Fruit fly (Drosophila melanogaster): ENCODE measurements around the gene nAChRbeta3.

Gene nAChRbeta3

DNA sequence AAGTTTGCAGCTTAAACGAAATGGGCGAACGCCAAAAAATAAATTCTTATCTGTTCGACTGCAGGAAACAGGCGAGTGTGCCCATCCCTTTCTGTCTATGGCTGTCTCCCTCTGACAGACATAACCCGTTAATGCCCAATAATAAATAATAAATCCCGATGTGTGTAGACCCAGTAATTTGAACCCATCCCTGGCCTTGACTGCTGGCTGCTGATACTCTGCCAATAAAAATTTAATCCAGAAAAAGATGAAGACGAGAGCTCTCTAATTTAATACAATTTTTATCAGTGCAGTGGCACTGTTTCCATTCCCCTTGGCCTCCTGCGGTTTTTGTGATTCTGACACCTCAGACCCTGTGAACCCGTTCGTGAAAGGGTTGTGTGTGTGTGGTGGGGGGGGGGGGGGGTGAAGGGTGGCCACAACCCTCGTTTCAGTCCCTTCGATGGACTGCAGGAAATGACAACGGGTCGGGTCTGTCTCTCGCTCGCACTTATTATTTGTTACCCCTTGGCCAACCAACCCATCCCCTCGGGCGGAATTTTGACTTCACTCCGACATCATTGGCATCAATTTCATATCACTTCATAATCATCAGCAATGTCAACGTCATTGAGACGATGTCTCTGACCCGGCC is 19.3 kb upstream of the nAChRbeta3 start (continued):
- TF ChIP-seq CG3726 (GFP tag; IDR thresholded peaks at IDR 0.05) = no peak
- peak; percentile 35 for TF ChIP-seq kni (GFP tag; optimal IDR thresholded peaks at IDR 0.05)
- TF ChIP-seq CG12104 (GFP tag; optimal IDR thresholded peaks at IDR 0.05) = no peak
- TF ChIP-seq Kr (GFP tag; optimal IDR thresholded peaks at IDR 0.05) = peak; percentile 61
- TF ChIP-seq Atf6 (GFP tag; IDR thresholded peaks at IDR 0.05) = no peak
- TF ChIP-seq CG7372 (GFP tag; IDR thresholded peaks at IDR 0.05) = no peak
- no peak for TF ChIP-seq Six4 (GFP tag; optimal IDR thresholded peaks at IDR 0.05)
- 0 out of 2 replicates have a peak, but pooled peaks have one; percentile 25 for TF ChIP-seq seq (GFP tag; IDR thresholded peaks at IDR 0.05)
- peak; percentile 75 for TF ChIP-seq sens (GFP tag)
- TF ChIP-seq pros (GFP tag; optimal IDR thresholded peaks at IDR 0.05) = peak; percentile 95
- TF ChIP-seq ind (GFP tag; optimal IDR thresholded peaks at IDR 0.05) = no peak
- no peak for TF ChIP-seq Hey (tag; optimal IDR thresholded peaks at IDR 0.05)
- peak; percentile 5 for TF ChIP-seq Med (GFP tag)
- peak; percentile 17 for TF ChIP-seq CG1832 (GFP tag; optimal IDR thresholded peaks at IDR 0.05)
- no peak for TF ChIP-seq gt (GFP tag; IDR thresholded peaks at IDR 0.05)
- TF ChIP-seq CG11398 (GFP tag; optimal IDR thresholded peaks at IDR 0.05) = no peak

dm6 chr2L:526192-526923 is 18.6 kb upstream of the nAChRbeta3 start:
- no peak for TF ChIP-seq her (GFP tag; optimal IDR thresholded peaks at IDR 0.05)
- TF ChIP-seq dmrt11E (tag; optimal IDR thresholded peaks at IDR 0.05) = no peak
- TF ChIP-seq zfh2 (GFP tag; optimal IDR thresholded peaks at IDR 0.05) = no peak
- TF ChIP-seq CG16813 (GFP tag; IDR thresholded peaks at IDR 0.05; ENCODE audit: partially characterized antibody) = no peak
- no peak for TF ChIP-seq p53 (GFP tag; optimal IDR thresholded peaks at IDR 0.05)
- no peak for TF ChIP-seq Scr (GFP tag; IDR thresholded peaks at IDR 0.05; ENCODE audit: partially characterized antibody)
- no peak for TF ChIP-seq fu2 (GFP tag; optimal IDR thresholded peaks at IDR 0.05)
- no peak for TF ChIP-seq CG8765 (GFP tag; IDR thresholded peaks at IDR 0.05)
- TF ChIP-seq Awh (GFP tag; IDR thresholded peaks at IDR 0.05) = no peak
- no peak for TF ChIP-seq twi (tag; optimal IDR thresholded peaks at IDR 0.05)
- TF ChIP-seq Mad (GFP tag; optimal IDR thresholded peaks at IDR 0.05) = no peak
- TF ChIP-seq row (GFP tag; IDR thresholded peaks at IDR 0.05) = 0 out of 3 replicates have a peak, but pooled peaks have one; percentile 14
- TF ChIP-seq CG9215 (GFP tag; IDR thresholded peaks at IDR 0.05) = no peak
- no peak for TF ChIP-seq repo (GFP tag; optimal IDR thresholded peaks at IDR 0.05)
- no peak for TF ChIP-seq CG11695 (GFP tag; IDR thresholded peaks at IDR 0.05)
- no peak for TF ChIP-seq ro (GFP tag; IDR thresholded peaks at IDR 0.05)
- TF ChIP-seq disco-r (GFP tag; optimal IDR thresholded peaks at IDR 0.05) = no peak
- no peak for TF ChIP-seq Chrac-16 (GFP tag; optimal IDR thresholded peaks at IDR 0.05)
- no peak for TF ChIP-seq Opbp (GFP tag; IDR thresholded peaks at IDR 0.05; ENCODE audit: partially characterized antibody)
- no peak for TF ChIP-seq CG2129 (GFP tag; IDR thresholded peaks at IDR 0.05; ENCODE audit: partially characterized antibody)
- no peak for TF ChIP-seq knrl (GFP tag; IDR thresholded peaks at IDR 0.05; ENCODE audit: partially characterized antibody)
- TF ChIP-seq CG10321 (GFP tag; IDR thresholded peaks at IDR 0.05) = no peak
- TF ChIP-seq CG7786 (GFP tag; optimal IDR thresholded peaks at IDR 0.05) = no peak
- peak; percentile 5 for TF ChIP-seq CG30403 (GFP tag; optimal IDR thresholded peaks at IDR 0.05)
- no peak for TF ChIP-seq CG2199 (GFP tag; IDR thresholded peaks at IDR 0.05)
- no peak for TF ChIP-seq ttk (GFP tag; IDR thresholded peaks at IDR 0.05)
- peak; percentile 66 for TF ChIP-seq CG2678 (tag; optimal IDR thresholded peaks at IDR 0.05)
- TF ChIP-seq CG11093 (GFP tag; IDR thresholded peaks at IDR 0.05) = no peak
- no peak for TF ChIP-seq CG12071 (GFP tag; optimal IDR thresholded peaks at IDR 0.05)
- no peak for TF ChIP-seq stwl (tag; optimal IDR thresholded peaks at IDR 0.05)
- TF ChIP-seq dan (GFP tag; IDR thresholded peaks at IDR 0.05) = no peak
- TF ChIP-seq sens (GFP tag) = peak; percentile 61
- no peak for TF ChIP-seq CG17612 (GFP tag; IDR thresholded peaks at IDR 0.05)
- peak; percentile 5 for TF ChIP-seq cwo (GFP tag; optimal IDR thresholded peaks at IDR 0.05)
- no peak for TF ChIP-seq inv (GFP tag; IDR thresholded peaks at IDR 0.05; ENCODE audit: partially characterized antibody)

All from whole organism, embryonic.